Comparison of ENCODE assay signal across 1 fruit fly cellular context in genomic region chr3R:25445546-25446400, dm6.
TF ChIP-seq lines count a peak whose summit lies in the region.

No protein-coding gene starts in this region.

TF ChIP-seq in whole organism, embryonic, 481 proteins besides CTCF, POLR2A, EP300 and RAD21 (continued from another document and continues in another):
- TF ChIP-seq Dad (GFP tag; optimal IDR thresholded peaks at IDR 0.05; lab: Kevin White, UChicago) = peak; percentile 42
- peak; percentile 35 for TF ChIP-seq cato (GFP tag; optimal IDR thresholded peaks at IDR 0.05; lab: Kevin White, UChicago; ENCODE audit: borderline replicate concordance)
- peak; percentile 39 for TF ChIP-seq CG8359 (GFP tag; optimal IDR thresholded peaks at IDR 0.05; lab: Kevin White, UChicago; ENCODE audit: borderline replicate concordance)
- peak in 1 of 2 experiments; percentile 44 for TF ChIP-seq Eip74EF (GFP tag; optimal IDR thresholded peaks at IDR 0.05; lab: Kevin White, UChicago)
- peak; percentile 47 for TF ChIP-seq CG1024 (GFP tag; IDR thresholded peaks at IDR 0.05; lab: Robert Waterston, UW)
- TF ChIP-seq nmo (GFP tag; optimal IDR thresholded peaks at IDR 0.05; lab: Kevin White, UChicago) = peak; percentile 87
- TF ChIP-seq CG18476 (GFP tag; optimal IDR thresholded peaks at IDR 0.05; lab: Kevin White, UChicago) = peak; percentile 25
- TF ChIP-seq pnt (GFP tag; optimal IDR thresholded peaks at IDR 0.05; lab: Kevin White, UChicago) = peak; percentile 40
- peak; percentile 62 for TF ChIP-seq D19A (tag; optimal IDR thresholded peaks at IDR 0.05; lab: Kevin White, UChicago)
- TF ChIP-seq ttk (GFP tag; IDR thresholded peaks at IDR 0.05; lab: Robert Waterston, UW) = 0 out of 2 replicates have a peak, but pooled peaks have one; percentile 69
- 0 out of 3 replicates have a peak, but pooled peaks have one; percentile 34 for TF ChIP-seq vnd (GFP tag; IDR thresholded peaks at IDR 0.05; lab: Robert Waterston, UW; ENCODE audit: partially characterized antibody)
- peak; percentile 93 for TF ChIP-seq dmrt11E (tag; optimal IDR thresholded peaks at IDR 0.05; lab: Kevin White, UChicago)
- peak; percentile 79 for TF ChIP-seq HLH3B (GFP tag; IDR thresholded peaks at IDR 0.05; lab: Robert Waterston, UW)
- peak; percentile 53 for TF ChIP-seq CG13123 (GFP tag; optimal IDR thresholded peaks at IDR 0.05; lab: Kevin White, UChicago)
- peak; percentile 51 for TF ChIP-seq CG17568 (GFP tag; optimal IDR thresholded peaks at IDR 0.05; lab: Kevin White, UChicago)
- TF ChIP-seq stc (GFP tag; IDR thresholded peaks at IDR 0.05; lab: Robert Waterston, UW) = peak; percentile 61
- TF ChIP-seq gcm (GFP tag; optimal IDR thresholded peaks at IDR 0.05; lab: Kevin White, UChicago) = peak; percentile 79
- no peak for TF ChIP-seq CG3995 (GFP tag; optimal IDR thresholded peaks at IDR 0.05; lab: Kevin White, UChicago)
- peak; percentile 55; the same call in 1 of the 3 replicates for TF ChIP-seq CG14860 (GFP tag; IDR thresholded peaks at IDR 0.05; lab: Robert Waterston, UW; ENCODE audit: partially characterized antibody)
- TF ChIP-seq peb (GFP tag; IDR thresholded peaks at IDR 0.05; lab: Robert Waterston, UW) = peak; percentile 59; the same call in 1 of the 2 replicates
- TF ChIP-seq CG15696 (tag; optimal IDR thresholded peaks at IDR 0.05; lab: Kevin White, UChicago) = peak; percentile 70
- 0 out of 2 replicates have a peak, but pooled peaks have one; percentile 21 for TF ChIP-seq bowl (GFP tag; IDR thresholded peaks at IDR 0.05; lab: Robert Waterston, UW)
- TF ChIP-seq CG7372 (GFP tag; IDR thresholded peaks at IDR 0.05; lab: Robert Waterston, UW) = peak; percentile 28; the same call in 1 of the 2 replicates
- peak; percentile 31 for TF ChIP-seq pum (GFP tag; optimal IDR thresholded peaks at IDR 0.05; lab: Kevin White, UChicago)
- peak; percentile 84 for TF ChIP-seq phol (tag; optimal IDR thresholded peaks at IDR 0.05; lab: Kevin White, UChicago)
- no peak; the same call in 1 of the 2 replicates for TF ChIP-seq lmd (GFP tag; IDR thresholded peaks at IDR 0.05; lab: Robert Waterston, UW)
- peak; percentile 23 for TF ChIP-seq ems (GFP tag; optimal IDR thresholded peaks at IDR 0.05; lab: Kevin White, UChicago)
- TF ChIP-seq pan (optimal IDR thresholded peaks at IDR 0.05; lab: Kevin White, UChicago) = no peak
- TF ChIP-seq pan (GFP tag; optimal IDR thresholded peaks at IDR 0.05 in 1 of 2, IDR thresholded peaks at IDR 0.05 in 1 of 2) = peak in 1 of 2 experiments; percentile 65
- peak; percentile 14 for TF ChIP-seq CG18619 (GFP tag; optimal IDR thresholded peaks at IDR 0.05; lab: Kevin White, UChicago)
- peak; percentile 64 for TF ChIP-seq tin (GFP tag; optimal IDR thresholded peaks at IDR 0.05; lab: Kevin White, UChicago)
- no peak for TF ChIP-seq Nf-YC (tag; optimal IDR thresholded peaks at IDR 0.05; lab: Kevin White, UChicago)
- peak; percentile 24; the same call in 1 of the 2 replicates for TF ChIP-seq ranshi (GFP tag; IDR thresholded peaks at IDR 0.05; lab: Robert Waterston, UW)
- peak; percentile 53 to 63 for TF ChIP-seq dpn (GFP tag; optimal IDR thresholded peaks at IDR 0.05; lab: Kevin White, UChicago)
- TF ChIP-seq Hr78 (GFP tag; optimal IDR thresholded peaks at IDR 0.05; lab: Kevin White, UChicago) = no peak
- TF ChIP-seq CG4404 (GFP tag; IDR thresholded peaks at IDR 0.05; lab: Robert Waterston, UW) = peak; percentile 77
- TF ChIP-seq Optix (GFP tag; IDR thresholded peaks at IDR 0.05; lab: Robert Waterston, UW) = peak; percentile 67; the same call in 2 of the 3 replicates
- TF ChIP-seq jing (GFP tag; optimal IDR thresholded peaks at IDR 0.05; lab: Kevin White, UChicago) = peak; percentile 68
- TF ChIP-seq CG30403 (GFP tag; optimal IDR thresholded peaks at IDR 0.05; lab: Kevin White, UChicago) = peak; percentile 59
- TF ChIP-seq tap (tag; optimal IDR thresholded peaks at IDR 0.05; lab: Kevin White, UChicago) = peak; percentile 36
- TF ChIP-seq salm (tag; optimal IDR thresholded peaks at IDR 0.05; lab: Kevin White, UChicago) = peak; percentile 26
- no peak for TF ChIP-seq stwl (tag; optimal IDR thresholded peaks at IDR 0.05; lab: Kevin White, UChicago)
- peak; percentile 76 for TF ChIP-seq row (GFP tag; IDR thresholded peaks at IDR 0.05; lab: Robert Waterston, UW)
- peak; percentile 32 for TF ChIP-seq CG17385 (GFP tag; optimal IDR thresholded peaks at IDR 0.05; lab: Kevin White, UChicago)
- TF ChIP-seq Myb (GFP tag; optimal IDR thresholded peaks at IDR 0.05; lab: Kevin White, UChicago) = no peak
- TF ChIP-seq B-H1 (GFP tag; IDR thresholded peaks at IDR 0.05; lab: Robert Waterston, UW) = peak; percentile 62
- TF ChIP-seq Neu2 (GFP tag; optimal IDR thresholded peaks at IDR 0.05; lab: Kevin White, UChicago; ENCODE audit: borderline replicate concordance) = no peak
- TF ChIP-seq CG8388 (GFP tag; optimal IDR thresholded peaks at IDR 0.05; lab: Kevin White, UChicago) = peak; percentile 81
- peak; percentile 74 for TF ChIP-seq CG2678 (tag; optimal IDR thresholded peaks at IDR 0.05; lab: Kevin White, UChicago)
- TF ChIP-seq CG10462 (GFP tag; optimal IDR thresholded peaks at IDR 0.05; lab: Kevin White, UChicago) = peak; percentile 47
- TF ChIP-seq CG7556 (GFP tag; optimal IDR thresholded peaks at IDR 0.05; lab: Kevin White, UChicago) = peak; percentile 69
- TF ChIP-seq CG8924 (tag; optimal IDR thresholded peaks at IDR 0.05; lab: Kevin White, UChicago) = peak; percentile 44
- peak; percentile 75 for TF ChIP-seq oc (tag; optimal IDR thresholded peaks at IDR 0.05; lab: Kevin White, UChicago)
- TF ChIP-seq ken (GFP tag; IDR thresholded peaks at IDR 0.05; lab: Robert Waterston, UW) = 0 out of 3 replicates have a peak, but pooled peaks have one; percentile 56
- TF ChIP-seq CG5953 (GFP tag; IDR thresholded peaks at IDR 0.05; lab: Robert Waterston, UW) = 0 out of 2 replicates have a peak, but pooled peaks have one; percentile 28
- TF ChIP-seq CG14710 (tag; optimal IDR thresholded peaks at IDR 0.05; lab: Kevin White, UChicago) = peak; percentile 72
- peak; percentile 38 for TF ChIP-seq MTF-1 (GFP tag; optimal IDR thresholded peaks at IDR 0.05; lab: Kevin White, UChicago; ENCODE audit: borderline replicate concordance)
- TF ChIP-seq Spps (tag; optimal IDR thresholded peaks at IDR 0.05; lab: Kevin White, UChicago) = peak; percentile 79
- TF ChIP-seq Vsx1 (GFP tag; optimal IDR thresholded peaks at IDR 0.05; lab: Kevin White, UChicago) = peak; percentile 74
- TF ChIP-seq toy (GFP tag; IDR thresholded peaks at IDR 0.05; lab: Robert Waterston, UW) = no peak
- peak; percentile 82 to 91 for TF ChIP-seq bsh (GFP tag; optimal IDR thresholded peaks at IDR 0.05; lab: Kevin White, UChicago)
- TF ChIP-seq Gug (GFP tag; IDR thresholded peaks at IDR 0.05; lab: Robert Waterston, UW) = peak; percentile 31; the same call in 1 of the 4 replicates
- TF ChIP-seq CG10366 (GFP tag; IDR thresholded peaks at IDR 0.05; lab: Robert Waterston, UW) = peak; percentile 43; the same call in 1 of the 2 replicates
- peak; percentile 39; the same call in 1 of the 3 replicates for TF ChIP-seq CG7357 (GFP tag; IDR thresholded peaks at IDR 0.05; lab: Robert Waterston, UW)
- TF ChIP-seq dimm (GFP tag; IDR thresholded peaks at IDR 0.05; lab: Robert Waterston, UW) = peak; percentile 55
- TF ChIP-seq Rx (GFP tag; IDR thresholded peaks at IDR 0.05; lab: Robert Waterston, UW) = peak; percentile 53
- TF ChIP-seq tup (GFP tag; optimal IDR thresholded peaks at IDR 0.05; lab: Kevin White, UChicago) = peak; percentile 53
- TF ChIP-seq Gsc (GFP tag; IDR thresholded peaks at IDR 0.05; lab: Robert Waterston, UW) = no peak
- TF ChIP-seq CG4854 (GFP tag; optimal IDR thresholded peaks at IDR 0.05; lab: Kevin White, UChicago) = peak; percentile 8
- peak; percentile 51 for TF ChIP-seq mam (GFP tag; optimal IDR thresholded peaks at IDR 0.05; lab: Kevin White, UChicago)
- no peak for TF ChIP-seq CG2120 (GFP tag; optimal IDR thresholded peaks at IDR 0.05; lab: Kevin White, UChicago)
- peak; percentile 45 for TF ChIP-seq shn (GFP tag; optimal IDR thresholded peaks at IDR 0.05; lab: Kevin White, UChicago)
- TF ChIP-seq CG10209 (GFP tag; optimal IDR thresholded peaks at IDR 0.05; lab: Kevin White, UChicago) = peak; percentile 63
- TF ChIP-seq unpg (GFP tag; optimal IDR thresholded peaks at IDR 0.05; lab: Kevin White, UChicago) = peak; percentile 86
- TF ChIP-seq gcm2 (GFP tag; optimal IDR thresholded peaks at IDR 0.05; lab: Kevin White, UChicago) = peak; percentile 17
- peak; percentile 36 for TF ChIP-seq odd (GFP tag; optimal IDR thresholded peaks at IDR 0.05; lab: Kevin White, UChicago)
- TF ChIP-seq CG16815 (GFP tag; optimal IDR thresholded peaks at IDR 0.05; lab: Kevin White, UChicago) = peak; percentile 83
- 0 out of 4 replicates have a peak, but pooled peaks have one; percentile 46 for TF ChIP-seq Dll (GFP tag; IDR thresholded peaks at IDR 0.05; lab: Robert Waterston, UW; ENCODE audit: partially characterized antibody)
- peak; percentile 45 for TF ChIP-seq chn (GFP tag; optimal IDR thresholded peaks at IDR 0.05; lab: Kevin White, UChicago)
- peak; percentile 84; the same call in 2 of the 3 replicates for TF ChIP-seq ci (GFP tag; IDR thresholded peaks at IDR 0.05; lab: Robert Waterston, UW)
- TF ChIP-seq CG6654 (GFP tag; optimal IDR thresholded peaks at IDR 0.05; lab: Kevin White, UChicago) = peak; percentile 57
- TF ChIP-seq Fer2 (tag; optimal IDR thresholded peaks at IDR 0.05; lab: Kevin White, UChicago) = no peak
- TF ChIP-seq CG6683 (GFP tag; optimal IDR thresholded peaks at IDR 0.05; lab: Kevin White, UChicago) = no peak
- peak; percentile 86 for TF ChIP-seq zfh1 (GFP tag; IDR thresholded peaks at IDR 0.05; lab: Robert Waterston, UW)
- TF ChIP-seq CG8290 (GFP tag; optimal IDR thresholded peaks at IDR 0.05; lab: Kevin White, UChicago) = peak; percentile 42
- peak; percentile 12 to 23 for TF ChIP-seq CG8290 (tag; optimal IDR thresholded peaks at IDR 0.05; lab: Kevin White, UChicago)
- peak; percentile 87 for TF ChIP-seq kay (GFP tag; optimal IDR thresholded peaks at IDR 0.05; lab: Kevin White, UChicago)
- 0 out of 3 replicates have a peak, but pooled peaks have one; percentile 50 for TF ChIP-seq HLH4C (GFP tag; IDR thresholded peaks at IDR 0.05; lab: Robert Waterston, UW; ENCODE audit: partially characterized antibody)
- TF ChIP-seq Ada2b (GFP tag; IDR thresholded peaks at IDR 0.05; lab: Robert Waterston, UW) = peak; percentile 34; the same call in 1 of the 2 replicates
- TF ChIP-seq so (GFP tag; IDR thresholded peaks at IDR 0.05; lab: Robert Waterston, UW) = peak; percentile 55; the same call in 1 of the 3 replicates
- TF ChIP-seq az2 (GFP tag; optimal IDR thresholded peaks at IDR 0.05; lab: Kevin White, UChicago) = peak; percentile 70
- peak; percentile 16; the same call in 1 of the 3 replicates for TF ChIP-seq CG7963 (GFP tag; IDR thresholded peaks at IDR 0.05; lab: Robert Waterston, UW; ENCODE audit: partially characterized antibody)
- TF ChIP-seq HLH54F (GFP tag; optimal IDR thresholded peaks at IDR 0.05; lab: Kevin White, UChicago) = peak; percentile 4
- peak; percentile 83 for TF ChIP-seq ATbp (GFP tag; optimal IDR thresholded peaks at IDR 0.05; lab: Kevin White, UChicago)
- TF ChIP-seq CG4424 (GFP tag; optimal IDR thresholded peaks at IDR 0.05; lab: Kevin White, UChicago) = peak; percentile 71
- TF ChIP-seq CG15073 (GFP tag; optimal IDR thresholded peaks at IDR 0.05; lab: Kevin White, UChicago) = peak; percentile 40
- peak; percentile 18 for TF ChIP-seq Max (GFP tag; optimal IDR thresholded peaks at IDR 0.05; lab: Kevin White, UChicago)
- peak; percentile 79 for TF ChIP-seq CG1603 (tag; optimal IDR thresholded peaks at IDR 0.05; lab: Kevin White, UChicago)
- peak; percentile 83 for TF ChIP-seq CG17328 (GFP tag; IDR thresholded peaks at IDR 0.05; lab: Robert Waterston, UW)
- peak; percentile 73 for TF ChIP-seq CG1602 (GFP tag; optimal IDR thresholded peaks at IDR 0.05; lab: Kevin White, UChicago)
- TF ChIP-seq al (GFP tag; IDR thresholded peaks at IDR 0.05; lab: Robert Waterston, UW) = no peak
- no peak for TF ChIP-seq fu2 (GFP tag; optimal IDR thresholded peaks at IDR 0.05; lab: Kevin White, UChicago)
- peak; percentile 39 for TF ChIP-seq CG10565 (GFP tag; optimal IDR thresholded peaks at IDR 0.05; lab: Kevin White, UChicago)
- peak; percentile 69; the same call in 1 of the 2 replicates for TF ChIP-seq chm (GFP tag; IDR thresholded peaks at IDR 0.05; lab: Robert Waterston, UW)
- peak; percentile 69; the same call in 2 of the 3 replicates for TF ChIP-seq dysf (GFP tag; IDR thresholded peaks at IDR 0.05; lab: Robert Waterston, UW)
- peak; percentile 75 for TF ChIP-seq Ptx1 (GFP tag; IDR thresholded peaks at IDR 0.05; lab: Robert Waterston, UW)
- peak; percentile 70 for TF ChIP-seq Sox100B (GFP tag; optimal IDR thresholded peaks at IDR 0.05; lab: Kevin White, UChicago)
- peak; percentile 53 for TF ChIP-seq ind (GFP tag; optimal IDR thresholded peaks at IDR 0.05; lab: Kevin White, UChicago)
- peak; percentile 95 for TF ChIP-seq sens (GFP tag; lab: Kevin White, UChicago)
- TF ChIP-seq sisA (GFP tag; IDR thresholded peaks at IDR 0.05; lab: Robert Waterston, UW) = no peak; the same call in 1 of the 2 replicates
- TF ChIP-seq psq (GFP tag; optimal IDR thresholded peaks at IDR 0.05; lab: Kevin White, UChicago) = no peak
- peak; percentile 29 for TF ChIP-seq CG12236 (GFP tag; optimal IDR thresholded peaks at IDR 0.05; lab: Kevin White, UChicago)
- TF ChIP-seq Fer3 (tag; optimal IDR thresholded peaks at IDR 0.05; lab: Kevin White, UChicago) = peak; percentile 38
- TF ChIP-seq CG11247 (GFP tag; IDR thresholded peaks at IDR 0.05; lab: Robert Waterston, UW) = 0 out of 2 replicates have a peak, but pooled peaks have one; percentile 6
- 0 out of 3 replicates have a peak, but pooled peaks have one; percentile 60 for TF ChIP-seq ase (GFP tag; IDR thresholded peaks at IDR 0.05; lab: Robert Waterston, UW)
- peak; percentile 27 for TF ChIP-seq CG11398 (GFP tag; optimal IDR thresholded peaks at IDR 0.05; lab: Kevin White, UChicago)
- peak; percentile 88 for TF ChIP-seq CG10979 (tag; optimal IDR thresholded peaks at IDR 0.05; lab: Kevin White, UChicago)
- peak; percentile 41 for TF ChIP-seq CoRest (tag; optimal IDR thresholded peaks at IDR 0.05; lab: Kevin White, UChicago)
- no peak for TF ChIP-seq NC2α (GFP tag; optimal IDR thresholded peaks at IDR 0.05; lab: Kevin White, UChicago)
- TF ChIP-seq Hsf (GFP tag; optimal IDR thresholded peaks at IDR 0.05; lab: Kevin White, UChicago) = peak; percentile 66
- peak; percentile 29 for TF ChIP-seq CHES-1-like (GFP tag; optimal IDR thresholded peaks at IDR 0.05; lab: Kevin White, UChicago)
- TF ChIP-seq ac (GFP tag; optimal IDR thresholded peaks at IDR 0.05; lab: Kevin White, UChicago) = peak; percentile 41
- TF ChIP-seq CG18764 (GFP tag; optimal IDR thresholded peaks at IDR 0.05; lab: Kevin White, UChicago) = peak; percentile 61
- TF ChIP-seq slbo (GFP tag; IDR thresholded peaks at IDR 0.05; lab: Robert Waterston, UW) = peak; percentile 34; the same call in 1 of the 2 replicates
